Fruit fly (Drosophila melanogaster) whole organism, adult: ENCODE results near the gene CG9922.

Source experiments
- CG11617 ChIP-seq: fragments of 200-800 bp; sonication (Bioruptor generic); optimal IDR thresholded peaks from 2 replicates; lab custom pipeline; 2017; ENCODE audit warnings: mild to moderate bottlenecking, missing biosample characterization, missing genetic modification reagents, missing genetic modification characterization
- CG12768 ChIP-seq: fragments of 200-800 bp; sonication (Bioruptor generic); optimal IDR thresholded peaks from 2 replicates; lab custom pipeline; 2017; ENCODE audit warnings: missing biosample characterization, missing genetic modification characterization, mild to moderate bottlenecking, moderate library complexity, missing genetic modification reagents
- CG14711 ChIP-seq: fragments of 200-800 bp; sonication (Bioruptor generic); optimal IDR thresholded peaks from 2 replicates; lab custom pipeline; 2018; ENCODE audit warnings: missing biosample characterization, mild to moderate bottlenecking, missing genetic modification characterization, moderate library complexity
- CG1620 ChIP-seq: fragments of 200-800 bp; sonication (Bioruptor generic); optimal IDR thresholded peaks from 2 replicates; lab custom pipeline; 2016; ENCODE audit warnings: missing biosample characterization, missing genetic modification characterization
- CG33017 ChIP-seq: fragments of 200-800 bp; sonication (Bioruptor generic); optimal IDR thresholded peaks from 2 replicates; lab custom pipeline; 2018; ENCODE audit warnings: missing biosample characterization, mild to moderate bottlenecking, missing genetic modification characterization, moderate library complexity
- CG5204 ChIP-seq: fragments of 200-800 bp; sonication (Bioruptor generic); optimal IDR thresholded peaks from 2 replicates; lab custom pipeline; 2016; ENCODE audit warnings: missing biosample characterization, missing genetic modification characterization
- CG7045 ChIP-seq: fragments of 200-800 bp; sonication (Bioruptor generic); optimal IDR thresholded peaks from 2 replicates; lab custom pipeline; 2017; ENCODE audit warnings: missing biosample characterization, mild to moderate bottlenecking, missing genetic modification characterization
- CG7101 ChIP-seq: fragments of 200-800 bp; sonication (Bioruptor generic); optimal IDR thresholded peaks from 2 replicates; lab custom pipeline; 2018; ENCODE audit warnings: missing biosample characterization, mild to moderate bottlenecking, missing genetic modification characterization, moderate library complexity
- Clk ChIP-seq: fragments of 200-800 bp; sonication (Bioruptor generic); optimal IDR thresholded peaks from 2 replicates; lab custom pipeline; 2017; ENCODE audit warnings: missing biosample characterization, missing genetic modification characterization
- Crg-1 ChIP-seq: fragments of 200-800 bp; sonication (Bioruptor generic); optimal IDR thresholded peaks from 2 replicates; lab custom pipeline; 2016; ENCODE audit warnings: missing biosample characterization, missing genetic modification characterization
- Hr96 ChIP-seq: fragments of 200-800 bp; sonication (Bioruptor generic); optimal IDR thresholded peaks from 2 replicates; lab custom pipeline; 2016; ENCODE audit warnings: missing biosample characterization, missing genetic modification characterization
- Mnt ChIP-seq: fragments of 200-800 bp; sonication (Bioruptor generic); optimal IDR thresholded peaks from 2 replicates; lab custom pipeline; 2016; ENCODE audit warnings: missing biosample characterization, mild to moderate bottlenecking, missing genetic modification characterization
- bab1 ChIP-seq: fragments of 200-800 bp; sonication (Bioruptor generic); optimal IDR thresholded peaks from 3 replicates; lab custom pipeline; 2019; ENCODE audit warnings: missing biosample characterization, mild to moderate bottlenecking, missing genetic modification characterization, moderate library complexity
- cic ChIP-seq: fragments of 200-800 bp; sonication (Bioruptor generic); optimal IDR thresholded peaks from 2 replicates; lab custom pipeline; 2017; ENCODE audit warnings: missing biosample characterization, mild to moderate bottlenecking, missing genetic modification characterization, moderate library complexity
- cnc ChIP-seq, 2 experiments: fragments of >200 bp; optimal IDR thresholded peaks; 2 replicates each; lab custom pipeline; 2017
- kay ChIP-seq: fragments of 200-800 bp; sonication (Bioruptor generic); peaks from one replicate; lab custom pipeline; 2016; ENCODE audit warnings: missing biosample characterization, missing genetic modification characterization, borderline replicate concordance
- ovo ChIP-seq: fragments of 200-800 bp; sonication (Bioruptor generic); optimal IDR thresholded peaks from 2 replicates; lab custom pipeline; 2016; ENCODE audit warnings: missing biosample characterization, missing genetic modification characterization
- pad ChIP-seq: fragments of 200-800 bp; sonication (Bioruptor generic); optimal IDR thresholded peaks from 3 replicates; lab custom pipeline; 2017; ENCODE audit warnings: missing biosample characterization, missing genetic modification characterization, mild to moderate bottlenecking, moderate library complexity, missing genetic modification reagents
- tj ChIP-seq: fragments of 200-800 bp; sonication (Bioruptor generic); optimal IDR thresholded peaks from 3 replicates; lab custom pipeline; 2017; ENCODE audit warnings: missing biosample characterization, mild to moderate bottlenecking, missing genetic modification characterization, moderate library complexity
- toe ChIP-seq: fragments of 200-800 bp; sonication (Bioruptor generic); optimal IDR thresholded peaks from 2 replicates; lab custom pipeline; 2016; ENCODE audit warnings: missing biosample characterization, missing genetic modification characterization

CG9922 gene

DNA sequence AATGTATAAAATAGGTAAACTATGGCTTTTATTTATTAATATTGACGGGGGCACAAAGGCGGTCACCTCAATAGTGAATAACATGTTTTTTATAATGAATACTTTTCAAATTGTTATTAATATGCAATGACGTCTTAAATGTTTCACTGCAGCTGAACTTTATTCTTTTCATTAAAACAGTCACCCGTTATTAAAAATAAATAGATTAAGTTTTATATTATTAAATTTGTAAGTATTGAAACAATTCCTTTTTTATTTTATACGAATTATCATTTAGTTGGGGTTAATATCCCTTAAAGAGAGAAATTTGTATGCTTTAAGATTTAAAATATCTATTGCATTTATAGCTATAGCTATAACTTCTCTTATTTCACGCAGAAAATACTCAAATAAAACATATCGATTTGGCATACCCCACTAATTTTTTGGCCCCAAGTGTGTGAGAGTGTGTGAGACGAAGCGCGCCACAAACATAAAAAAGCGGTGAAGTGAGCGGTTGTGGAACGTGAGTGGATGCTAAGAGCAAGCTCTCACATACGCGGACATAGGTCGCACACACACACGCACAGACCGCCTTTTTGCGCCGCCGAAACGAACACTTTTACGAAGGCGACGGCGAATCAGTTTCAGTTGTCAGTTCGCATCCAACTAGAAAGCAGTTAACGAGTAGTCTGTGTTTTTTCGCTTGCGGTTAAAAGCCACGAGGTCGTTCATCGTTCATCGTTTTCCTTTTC lies 20.3 kb upstream of the CG9922 start, which contains the start of gene foxo:
Gene foxo, plus strand, starts transcription at position 626 of the 734 bp plus-strand sequence.
- peak; percentile 66 for TF ChIP-seq bab1 (GFP tag; lab: Kevin White, UChicago)
- TF ChIP-seq Hr96: no peak
- TF ChIP-seq Crg-1 (GFP tag; lab: Kevin White, UChicago): no peak
- no peak for TF ChIP-seq tj (GFP tag; lab: Kevin White, UChicago)
- TF ChIP-seq ovo: no peak
- TF ChIP-seq pad (GFP tag; lab: Kevin White, UChicago): peak; percentile 28
- TF ChIP-seq toe (GFP tag; lab: Kevin White, UChicago): peak; percentile 24
- peak; percentile 73 for TF ChIP-seq CG14711 (tag; lab: Kevin White, UChicago)
- peak; percentile 71 for TF ChIP-seq cic (GFP tag; lab: Kevin White, UChicago)
- TF ChIP-seq Mnt (GFP tag; lab: Kevin White, UChicago): peak; percentile 99
- TF ChIP-seq CG12768 (GFP tag; lab: Kevin White, UChicago): peak; percentile 57
- TF ChIP-seq CG7045: peak; percentile 58
- TF ChIP-seq cnc (optimal IDR thresholded peaks at IDR 0.05; lab: Kevin White, UChicago): no peak
- TF ChIP-seq CG11617: peak; percentile 84
- peak; percentile 77 for TF ChIP-seq kay (GFP tag; lab: Kevin White, UChicago)
- TF ChIP-seq CG5204 (GFP tag; lab: Kevin White, UChicago): peak; percentile 48
- TF ChIP-seq CG1620: peak; percentile 20
- peak; percentile 66 for TF ChIP-seq CG7101 (tag; lab: Kevin White, UChicago)
- TF ChIP-seq CG33017 (tag; lab: Kevin White, UChicago): peak; percentile 80
- TF ChIP-seq Clk: no peak

DNA sequence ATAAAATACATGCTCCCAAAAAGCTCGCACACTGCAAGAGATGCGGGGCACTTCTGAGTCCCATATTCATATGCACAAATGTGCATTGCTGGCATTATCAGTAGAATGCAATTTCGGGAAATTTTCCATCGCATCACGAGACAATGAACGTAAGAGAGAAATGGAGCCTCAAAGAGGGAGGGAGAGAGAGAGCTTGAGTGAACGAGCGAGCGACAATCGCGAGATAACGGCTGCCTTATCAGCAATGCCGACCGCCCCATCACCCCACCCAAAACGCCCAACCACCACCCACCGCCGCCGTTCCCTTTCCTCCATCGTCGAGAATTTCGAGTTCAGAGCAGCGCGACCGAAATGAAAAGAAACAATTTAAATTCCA lies 19.7 kb upstream of the CG9922 start:
- peak; percentile 58 for TF ChIP-seq Clk
- TF ChIP-seq CG7045: no peak
- TF ChIP-seq pad (GFP tag; lab: Kevin White, UChicago): peak; percentile 23
- no peak for TF ChIP-seq bab1 (GFP tag; lab: Kevin White, UChicago)
- TF ChIP-seq Crg-1 (GFP tag; lab: Kevin White, UChicago): no peak
- no peak for TF ChIP-seq CG1620
- no peak for TF ChIP-seq CG11617
- TF ChIP-seq Mnt (GFP tag; lab: Kevin White, UChicago): peak; percentile 68
- no peak for TF ChIP-seq CG14711 (tag; lab: Kevin White, UChicago)
- peak; percentile 95 for TF ChIP-seq tj (GFP tag; lab: Kevin White, UChicago)
- TF ChIP-seq cic (GFP tag; lab: Kevin White, UChicago): peak; percentile 93
- TF ChIP-seq cnc (optimal IDR thresholded peaks at IDR 0.05; lab: Kevin White, UChicago): no peak
- TF ChIP-seq CG33017 (tag; lab: Kevin White, UChicago): no peak
- peak; percentile 50 for TF ChIP-seq ovo
- no peak for TF ChIP-seq Hr96
- peak; percentile 16 for TF ChIP-seq CG12768 (GFP tag; lab: Kevin White, UChicago)
- TF ChIP-seq CG5204 (GFP tag; lab: Kevin White, UChicago): no peak
- no peak for TF ChIP-seq kay (GFP tag; lab: Kevin White, UChicago)
- TF ChIP-seq toe (GFP tag; lab: Kevin White, UChicago): no peak
- no peak for TF ChIP-seq CG7101 (tag; lab: Kevin White, UChicago)

DNA sequence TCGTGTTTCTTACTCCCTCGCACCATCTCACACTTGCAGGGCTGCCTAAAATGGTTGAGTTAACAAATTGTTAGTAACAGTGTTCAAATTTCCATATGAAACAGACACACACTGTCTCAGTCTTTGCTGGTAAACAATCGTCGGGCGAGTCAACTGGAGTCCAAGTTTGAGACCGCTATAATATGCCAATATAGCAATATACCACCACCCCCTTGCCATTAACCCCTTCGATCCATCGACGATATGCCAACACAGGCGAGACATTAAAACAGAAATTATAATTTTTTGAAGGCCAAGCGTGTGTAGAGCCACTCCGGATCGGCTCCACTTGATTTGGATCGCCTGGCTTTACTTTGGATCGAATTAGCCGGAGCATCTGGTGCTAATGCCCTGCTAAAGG lies 17.9 kb upstream of the CG9922 start:
- TF ChIP-seq tj (GFP tag; lab: Kevin White, UChicago): peak; percentile 90
- TF ChIP-seq ovo: no peak

dm6 chr3R:14053037-14053808 lies 17.0 kb upstream of the CG9922 start:
- peak; percentile 79 for TF ChIP-seq pad (GFP tag; lab: Kevin White, UChicago)
- TF ChIP-seq bab1 (GFP tag; lab: Kevin White, UChicago): peak; percentile 30
- TF ChIP-seq CG1620: no peak
- TF ChIP-seq CG33017 (tag; lab: Kevin White, UChicago): peak; percentile 94
- no peak for TF ChIP-seq cnc (optimal IDR thresholded peaks at IDR 0.05; lab: Kevin White, UChicago)
- TF ChIP-seq toe (GFP tag; lab: Kevin White, UChicago): peak; percentile 63
- TF ChIP-seq Crg-1 (GFP tag; lab: Kevin White, UChicago): peak; percentile 33
- TF ChIP-seq CG7101 (tag; lab: Kevin White, UChicago): peak; percentile 94
- peak; percentile 85 for TF ChIP-seq CG11617
- TF ChIP-seq kay (GFP tag; lab: Kevin White, UChicago): peak; percentile 91
- TF ChIP-seq Clk: peak; percentile 82
- TF ChIP-seq Hr96: peak; percentile 58
- TF ChIP-seq CG7045: peak; percentile 95
- peak; percentile 53 for TF ChIP-seq Mnt (GFP tag; lab: Kevin White, UChicago)
- peak; percentile 63 for TF ChIP-seq tj (GFP tag; lab: Kevin White, UChicago)
- peak; percentile 92 for TF ChIP-seq CG12768 (GFP tag; lab: Kevin White, UChicago)
- TF ChIP-seq CG5204 (GFP tag; lab: Kevin White, UChicago): peak; percentile 70
- TF ChIP-seq CG14711 (tag; lab: Kevin White, UChicago): peak; percentile 89
- TF ChIP-seq ovo: peak; percentile 76
- peak; percentile 88 for TF ChIP-seq cic (GFP tag; lab: Kevin White, UChicago)
